Worm (Caenorhabditis elegans) whole organism, mixed stage, embryonic: Measurements from ENCODE around the gene ZK180.8.

Source experiments
- ceh-83 ChIP-seq: fragments of 200-800 bp; sonication (Bioruptor generic); optimal IDR thresholded peaks from 2 replicates; lab custom pipeline; 2018; ENCODE audit warnings: mild to moderate bottlenecking, missing genetic modification characterization, missing compliant biosample characterization
- elt-1 ChIP-seq: sonication (generic microtip); optimal IDR thresholded peaks from 2 replicates; lab custom pipeline; 2017; ENCODE audit warnings: missing genetic modification characterization, mild to moderate bottlenecking, missing compliant biosample characterization, antibody characterized with exemption, moderate library complexity, borderline replicate concordance; ENCODE audit not compliant: insufficient read depth
- lin-13 ChIP-seq: fragments of 150-350 bp; optimal IDR thresholded peaks from 2 replicates; lab custom pipeline; 2014; ENCODE audit warnings: missing biosample characterization, missing genetic modification characterization
- lin-32 ChIP-seq: fragments of 200-800 bp; sonication (Bioruptor generic); optimal IDR thresholded peaks from 2 replicates; lab custom pipeline; 2018; ENCODE audit warnings: mild to moderate bottlenecking, missing genetic modification characterization, missing compliant biosample characterization
- mep-1 ChIP-seq: fragments of 150-350 bp; optimal IDR thresholded peaks from 2 replicates; lab custom pipeline; 2017; ENCODE audit warnings: missing biosample characterization, missing genetic modification reagents, missing genetic modification characterization, inconsistent platforms
- nhr-28 ChIP-seq: fragments of 150-350 bp; optimal IDR thresholded peaks from 2 replicates; lab custom pipeline; 2014; ENCODE audit warnings: missing biosample characterization, missing genetic modification characterization
- pha-4 ChIP-seq: fragments of 150-350 bp; optimal IDR thresholded peaks from 2 replicates; lab custom pipeline; 2018; ENCODE audit warnings: missing biosample characterization, missing genetic modification reagents, missing genetic modification characterization
- unc-62 ChIP-seq: fragments of 150-350 bp; optimal IDR thresholded peaks from 2 replicates; lab custom pipeline; 2014; ENCODE audit warnings: missing biosample characterization, missing genetic modification reagents, missing genetic modification characterization
- zip-8 ChIP-seq: fragments of 150-350 bp; optimal IDR thresholded peaks from 2 replicates; lab custom pipeline; 2014; ENCODE audit warnings: missing biosample characterization, missing genetic modification characterization

ce11 chrIV:4470885-4471772 lies 40.4 kb downstream of the ZK180.8 start:
- no peak for TF ChIP-seq elt-1 (tag; lab: Kevin White, UChicago)
- no peak for TF ChIP-seq lin-13
- no peak for TF ChIP-seq zip-8 (tag; lab: Kevin White, UChicago)
- no peak for TF ChIP-seq ceh-83
- TF ChIP-seq unc-62 (GFP tag; lab: Kevin White, UChicago): no peak
- TF ChIP-seq lin-32 (GFP tag; lab: Kevin White, UChicago): no peak
- no peak for TF ChIP-seq mep-1 (tag; lab: Kevin White, UChicago)
- TF ChIP-seq pha-4: no peak
- no peak for TF ChIP-seq nhr-28 (tag; lab: Kevin White, UChicago)
